Worm (Caenorhabditis elegans) whole organism, dauer: ENCODE results near the gene hlh-8.

ENCODE experiments used
- unc-62 ChIP-seq: sonication (generic microtip); optimal IDR thresholded peaks from 2 replicates; lab custom pipeline; 2017; ENCODE audit warnings: missing biosample characterization, missing genetic modification reagents, missing genetic modification characterization

The hlh-8 gene

ce11 chrX:8116157-8116556, at the start of gene hlh-8:
Gene hlh-8 (plus strand): TSS chrX:8116457.
- no peak for TF ChIP-seq unc-62 (GFP tag; lab: Kevin White, UChicago)

DNA sequence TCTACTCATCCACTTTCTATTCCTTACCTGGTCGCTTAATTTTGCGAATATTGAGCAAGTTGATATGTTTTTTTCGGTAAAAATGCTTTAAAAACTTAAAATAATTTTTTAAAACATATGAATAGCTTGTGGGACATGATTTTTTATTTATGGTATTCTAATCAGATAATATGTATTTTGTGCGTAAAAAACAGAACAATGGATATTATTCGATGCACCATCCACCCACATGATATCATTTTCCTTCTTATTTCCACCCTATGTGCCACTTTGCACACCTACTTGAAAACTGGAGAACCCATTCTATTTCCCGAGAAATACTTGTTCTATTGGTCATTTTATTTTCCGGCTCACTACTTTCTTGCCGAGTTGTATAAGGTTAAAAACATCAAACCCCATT, 49.0 kb upstream of the hlh-8 start, which contains the start of gene C18A11.2:
Gene C18A11.2 (plus strand): TSS at position 301 of the 400 bp plus-strand sequence.
- TF ChIP-seq unc-62 (GFP tag; lab: Kevin White, UChicago), result no peak

- TF ChIP-seq unc-62 (GFP tag; lab: Kevin White, UChicago), result no peak
These were observed 47.0 kb upstream of the hlh-8 start, which contains the start of gene C18A11.1 for ce11 chrX:8069293-8069692. Gene C18A11.1 (plus strand): TSS chrX:8069328.

DNA sequence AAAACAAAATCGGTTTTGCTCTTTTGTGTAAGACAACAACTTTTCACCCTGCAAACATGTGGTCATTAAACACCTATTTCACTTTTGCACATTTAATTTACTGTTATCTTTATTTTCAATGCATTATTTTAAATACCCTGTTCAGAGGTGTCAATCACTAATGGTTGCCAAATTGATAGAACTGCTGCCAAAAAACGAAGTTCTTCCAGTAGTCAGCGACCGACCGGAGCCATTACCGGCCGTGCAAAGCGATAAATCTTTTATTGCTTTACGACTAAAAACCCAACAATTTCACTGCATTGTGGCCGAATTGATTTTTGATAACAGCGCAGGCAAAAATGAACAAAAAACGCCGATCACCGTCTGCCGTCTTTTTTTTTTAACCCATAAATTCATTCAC, 41.7 kb upstream of the hlh-8 start:
- no peak for TF ChIP-seq unc-62 (GFP tag; lab: Kevin White, UChicago)

- no peak for TF ChIP-seq unc-62 (GFP tag; lab: Kevin White, UChicago)
These were observed 38.5 kb upstream of the hlh-8 start, which contains the start of gene C46F2.1 for ce11 chrX:8077748-8078147. Gene C46F2.1 (plus strand): TSS chrX:8078048.

ce11 chrX:8078374-8078773, 37.9 kb upstream of the hlh-8 start:
- no peak for TF ChIP-seq unc-62 (GFP tag; lab: Kevin White, UChicago)

DNA sequence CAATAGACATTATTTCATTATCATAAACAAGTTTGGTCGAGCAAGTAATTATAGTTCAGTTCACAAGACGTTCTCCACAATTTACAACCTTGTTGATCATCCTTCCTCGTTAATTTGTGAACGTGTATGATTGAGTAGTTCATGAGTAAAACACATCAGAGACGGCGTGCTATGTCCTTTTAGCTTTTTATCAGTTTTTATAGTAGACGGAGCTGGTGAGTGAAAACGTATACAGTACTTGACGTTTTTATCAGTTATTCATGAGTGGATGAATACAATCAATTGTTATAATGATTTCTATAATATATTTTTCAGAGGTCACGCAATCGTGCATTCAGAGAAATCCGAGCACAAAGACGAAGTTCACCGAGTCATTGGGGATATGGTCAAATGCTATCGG, 37.4 kb upstream of the hlh-8 start:
- no peak for TF ChIP-seq unc-62 (GFP tag; lab: Kevin White, UChicago)

- no peak for TF ChIP-seq unc-62 (GFP tag; lab: Kevin White, UChicago)
These were observed 33.6 kb upstream of the hlh-8 start for ce11 chrX:8082703-8083102.

DNA sequence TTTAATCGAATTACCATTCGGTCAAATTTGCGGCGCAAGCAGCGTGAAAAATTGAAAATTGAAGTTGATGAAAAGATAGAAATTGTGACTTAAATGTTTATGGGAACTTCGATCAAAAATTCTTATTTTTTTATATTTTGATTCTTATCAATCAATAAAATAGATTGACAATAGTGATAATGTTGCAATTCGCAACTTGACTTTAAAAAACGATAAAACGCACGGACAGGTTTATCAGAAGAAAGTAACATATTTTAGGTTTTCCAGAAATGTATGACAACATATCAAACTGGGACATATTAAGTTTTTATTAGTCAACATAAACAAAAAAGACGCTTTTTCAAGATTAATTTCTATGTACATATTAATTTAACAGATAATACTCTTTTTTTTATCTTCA, 32.9 kb upstream of the hlh-8 start:
- TF ChIP-seq unc-62 (GFP tag; lab: Kevin White, UChicago), result no peak

DNA sequence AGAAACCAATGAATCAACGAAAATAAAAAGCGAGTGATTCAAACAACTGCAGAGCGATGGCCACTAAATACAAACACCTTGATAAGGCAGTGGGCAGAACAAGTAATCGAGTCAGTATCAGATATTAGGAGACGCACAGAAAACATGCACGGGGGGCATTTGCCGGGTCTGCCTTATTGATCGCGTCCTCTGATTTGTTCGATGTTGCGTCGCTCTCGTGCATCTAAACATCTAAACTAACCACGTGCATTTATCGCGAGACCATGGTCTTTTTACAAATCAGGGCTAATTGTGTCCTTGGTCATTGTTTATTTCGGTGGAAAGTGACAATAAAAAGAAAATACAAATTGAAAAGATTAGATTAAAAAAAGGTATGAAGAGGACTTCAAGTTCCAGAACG, 32.3 kb upstream of the hlh-8 start, which contains the start of gene K07E3.4:
Gene K07E3.4 (minus strand): TSS at position 100 of the 400 bp plus-strand sequence.
- TF ChIP-seq unc-62 (GFP tag; lab: Kevin White, UChicago), result no peak

DNA sequence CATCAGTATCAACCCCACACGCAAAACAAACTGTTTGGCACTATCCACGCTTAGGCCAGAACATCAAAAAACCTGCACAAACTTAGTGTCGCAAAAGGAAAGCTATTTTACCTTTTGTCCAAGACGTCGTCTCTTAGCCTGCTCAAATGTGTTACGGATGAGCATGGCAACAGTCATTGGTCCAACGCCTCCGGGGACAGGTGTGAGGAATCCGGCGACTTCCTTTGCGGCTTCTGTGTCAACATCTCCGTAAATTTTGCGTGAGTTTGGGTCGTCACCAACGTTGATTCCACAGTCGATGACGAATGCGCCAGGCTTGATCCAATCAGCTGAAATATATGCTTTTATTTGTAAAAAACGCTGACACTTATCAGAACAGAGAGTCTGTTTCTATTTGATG, 31.6 kb upstream of the hlh-8 start:
- TF ChIP-seq unc-62 (GFP tag; lab: Kevin White, UChicago), result no peak

- no peak for TF ChIP-seq unc-62 (GFP tag; lab: Kevin White, UChicago)
These were observed 29.9 kb upstream of the hlh-8 start, which contains the start of gene dao-3 for ce11 chrX:8086450-8086724. Gene dao-3 (minus strand): TSS chrX:8086550.

DNA sequence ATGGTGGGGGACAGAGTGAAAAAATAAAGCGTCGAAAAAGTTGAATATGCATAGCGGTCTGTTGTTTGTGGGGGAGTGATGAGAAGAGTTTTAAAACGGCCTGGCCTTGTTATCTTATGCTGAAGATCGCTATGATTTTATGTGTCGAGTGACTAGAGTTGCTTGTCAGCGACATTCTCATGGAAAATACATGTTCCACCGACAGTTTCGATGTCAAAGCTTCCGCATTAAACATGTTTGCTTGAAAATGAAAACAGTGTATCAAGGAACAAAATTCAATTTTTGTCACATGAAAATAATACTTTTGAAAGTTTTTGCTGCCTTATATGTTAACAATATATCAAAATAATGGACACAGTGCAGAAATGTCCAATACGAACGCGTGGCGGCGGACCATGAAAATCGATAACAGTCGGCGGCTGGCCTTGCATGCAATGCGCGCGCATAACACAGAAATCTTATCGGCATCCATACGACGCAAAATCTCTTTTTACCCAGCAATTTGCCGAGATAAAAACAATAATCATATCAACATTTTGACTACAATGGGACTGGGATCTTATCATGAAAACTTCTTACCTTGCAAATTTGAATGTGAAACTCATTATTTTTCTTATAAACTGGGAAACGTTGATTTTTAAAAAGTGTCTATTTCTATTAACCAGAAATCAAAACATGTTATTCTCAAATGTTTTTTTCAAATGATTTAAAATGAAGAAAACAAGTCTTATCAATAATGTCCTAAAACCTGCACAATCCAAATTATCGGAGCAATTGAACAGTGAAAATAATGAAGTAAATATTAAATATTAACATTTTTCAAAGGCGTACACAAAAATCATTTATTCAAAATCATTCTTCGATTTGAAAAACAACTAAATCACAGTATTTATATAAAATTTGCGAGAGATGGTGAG, 29.3 kb upstream of the hlh-8 start:
- no peak for TF ChIP-seq unc-62 (GFP tag; lab: Kevin White, UChicago)

DNA sequence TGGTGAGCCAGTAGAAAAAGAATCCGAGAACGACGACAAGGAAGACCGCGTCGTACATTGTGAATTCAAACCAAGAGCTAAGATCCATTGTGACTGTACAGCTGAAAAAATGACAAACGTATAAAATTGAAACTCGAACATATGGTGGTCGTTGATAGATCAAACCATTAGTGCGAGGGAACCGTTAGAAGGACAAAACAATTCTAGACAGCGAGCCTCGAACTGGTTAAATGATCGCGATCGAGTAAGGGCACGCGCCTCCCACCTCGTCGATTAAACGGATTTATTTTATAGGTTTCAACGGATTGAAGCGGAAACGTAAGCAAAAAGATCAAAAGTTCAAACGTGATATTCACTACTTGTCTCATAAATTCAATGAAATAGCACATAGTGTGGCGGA, 27.8 kb upstream of the hlh-8 start, which contains the start of gene vem-1:
Gene vem-1 (minus strand): TSS at position 101 of the 400 bp plus-strand sequence.
- TF ChIP-seq unc-62 (GFP tag; lab: Kevin White, UChicago), result no peak

DNA sequence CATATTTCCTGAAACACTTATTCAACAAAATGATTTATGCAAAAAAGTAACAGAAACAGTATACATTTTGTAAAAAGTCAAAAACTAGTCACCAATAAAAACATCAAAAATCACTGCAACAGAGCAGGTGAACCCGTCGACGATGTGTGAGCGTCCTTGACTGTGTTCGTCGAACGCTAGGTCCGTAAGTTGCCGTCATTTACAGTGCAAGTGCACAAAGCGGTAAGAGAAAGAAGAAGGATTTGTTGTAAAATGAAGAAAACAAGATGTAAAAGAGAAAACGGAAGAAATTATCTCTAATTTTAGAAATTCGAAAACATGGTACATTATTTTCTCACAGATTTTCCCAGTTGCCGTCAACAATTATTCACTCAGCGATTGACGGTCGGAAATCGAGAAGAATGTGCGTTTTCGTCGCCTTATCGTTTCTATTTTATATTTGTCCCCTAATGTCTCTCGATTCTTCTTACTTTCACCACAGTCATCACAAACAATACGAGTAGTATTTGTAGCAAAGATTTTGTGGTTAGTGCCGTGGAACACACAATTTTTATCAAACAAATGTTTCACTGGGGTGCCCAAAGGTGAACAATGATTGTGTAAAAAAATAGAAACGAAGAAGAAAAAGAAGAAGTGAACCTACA, 26.9 kb upstream of the hlh-8 start:
- no peak for TF ChIP-seq unc-62 (GFP tag; lab: Kevin White, UChicago)

DNA sequence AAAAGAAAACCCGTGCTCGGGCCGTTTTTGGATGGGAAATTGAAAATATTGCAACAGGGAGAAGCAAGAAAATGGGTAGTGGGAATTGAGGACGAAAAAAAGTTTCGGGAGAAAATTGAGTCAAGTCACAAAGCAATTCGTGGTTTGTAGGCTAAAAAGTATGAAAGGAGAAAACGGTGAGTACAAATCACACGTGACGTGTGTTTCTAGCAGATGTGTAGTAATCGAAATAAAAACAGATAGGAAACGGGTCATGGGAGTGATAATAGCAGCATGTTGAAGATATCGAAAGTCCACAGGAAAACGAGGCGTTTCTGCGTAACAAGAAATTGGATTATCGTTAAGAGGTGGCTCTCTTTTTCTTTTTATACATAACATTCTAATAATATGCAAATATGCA, 26.3 kb upstream of the hlh-8 start:
- no peak for TF ChIP-seq unc-62 (GFP tag; lab: Kevin White, UChicago)
